Worm (Caenorhabditis elegans): ENCODE data around the gene H03A11.2.

- TF ChIP-seq zag-1 (tag; optimal IDR thresholded peaks at IDR 0.05) (no peak), nhr-76 (tag; optimal IDR thresholded peaks at IDR 0.05) (no peak), ztf-11 (tag; optimal IDR thresholded peaks at IDR 0.05) (no peak), nfya-1 (tag; optimal IDR thresholded peaks at IDR 0.05; ENCODE audit: insufficient read depth) (no peak), unc-39 (tag; optimal IDR thresholded peaks at IDR 0.05) (no peak)
Measured at ce11 chrX:15221107-15221506, 9.3 kb downstream of the H03A11.2 start.
